Fruit fly (Drosophila melanogaster): ENCODE data around the gene CG12985.

dm6 chrX:17833986-17834385, 49.5 kb upstream of the CG12985 start:
- TF ChIP-seq acj6 (GFP tag; optimal IDR thresholded peaks at IDR 0.05) (no peak), Ets21C (GFP tag; optimal IDR thresholded peaks at IDR 0.05) (no peak), dsx (GFP tag; optimal IDR thresholded peaks at IDR 0.05; ENCODE audit: poor library complexity, severe bottlenecking) (no peak)
